Worm (Caenorhabditis elegans): ENCODE results near the gene K08D8.3.
A peak's percentile ranks its signal among the peaks of the same experiment; 100 is the strongest.

DNA sequence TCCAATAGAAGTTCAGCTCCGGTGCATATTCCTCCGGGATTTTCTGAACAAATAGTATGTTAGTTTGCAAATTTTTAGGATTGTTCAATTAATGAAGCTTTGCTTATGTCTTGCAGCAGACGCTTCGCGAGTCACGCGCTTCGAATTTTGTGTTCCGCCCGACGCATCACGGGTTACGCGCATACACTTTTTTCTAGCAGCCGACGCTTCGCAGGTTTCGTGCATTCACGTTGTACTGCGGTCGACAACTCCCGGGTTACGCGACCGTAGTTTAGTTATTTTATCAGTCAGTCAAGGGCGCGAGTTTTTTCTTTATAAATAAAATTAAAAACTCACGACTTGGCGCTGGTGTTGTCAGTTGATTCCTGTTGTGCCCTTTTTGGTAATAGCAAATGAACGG lies 36.6 kb downstream of the K08D8.3 start:
- TF ChIP-seq fkh-3 (tag; optimal IDR thresholded peaks at IDR 0.05) = no peak
- no peak for TF ChIP-seq snpc-4 (GFP tag; optimal IDR thresholded peaks at IDR 0.05)
- TF ChIP-seq snpc-4 (tag; optimal IDR thresholded peaks at IDR 0.05) = peak; percentile 46 to 89 (median 70)
- TF ChIP-seq ztf-22 (GFP tag; optimal IDR thresholded peaks at IDR 0.05) = no peak
- TF ChIP-seq hlh-26 (GFP tag; conservative IDR thresholded peaks at IDR 0.05) = no peak
- TF ChIP-seq cebp-2 (GFP tag; IDR thresholded peaks at IDR 0.05) = no peak
- no peak for TF ChIP-seq aptf-2 (GFP tag; conservative IDR thresholded peaks at IDR 0.05)
- no peak for TF ChIP-seq ekl-4 (GFP tag; IDR thresholded peaks at IDR 0.05)
- TF ChIP-seq lin-54 (GFP tag; optimal IDR thresholded peaks at IDR 0.05) = no peak
- TF ChIP-seq zim-3 (tag; optimal IDR thresholded peaks at IDR 0.05) = no peak
- TF ChIP-seq sdz-38 (tag; optimal IDR thresholded peaks at IDR 0.05) = no peak

Data from whole organism, young adult.